Fruit fly (Drosophila melanogaster) S2 (cell line): ENCODE data around the gene dj.

ENCODE experiments used
- CG8478 ChIP-seq: fragments of >200 bp; optimal IDR thresholded peaks from 2 replicates; lab custom pipeline; 2018
- CTCF ChIP-seq, 2 experiments: fragments of >200 bp; optimal IDR thresholded peaks; 2 replicates each; lab custom pipeline; 2018

DNA sequence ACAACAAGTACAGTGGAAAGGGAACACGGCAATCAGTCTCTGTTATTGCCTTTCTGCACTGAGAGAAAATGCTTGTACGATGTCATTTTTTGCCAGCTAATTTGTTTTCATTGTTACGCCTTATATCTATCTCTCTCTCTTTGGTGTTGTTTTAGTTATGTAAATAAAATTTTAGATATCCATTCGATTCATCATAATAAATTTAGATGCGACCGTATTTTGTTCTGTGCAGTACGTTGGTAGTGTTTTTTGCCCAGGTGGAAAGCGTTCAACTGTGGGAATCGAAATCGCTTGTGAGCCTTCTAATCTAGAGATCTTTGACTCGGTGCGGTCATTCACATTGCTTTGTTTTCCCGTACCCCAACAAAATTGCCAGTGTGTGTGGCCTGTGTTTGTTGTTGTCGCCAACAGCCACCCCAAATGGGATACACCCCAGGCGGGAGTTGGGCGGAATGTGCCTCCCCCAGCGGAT is 16.6 kb downstream of the dj start:
- TF ChIP-seq CG8478 (lab: Kevin White, UChicago) (no peak), CTCF (optimal IDR thresholded peaks at IDR 0.05; lab: Kevin White, UChicago) (no peak)
